Fruit fly (Drosophila melanogaster) whole organism: ENCODE data around the gene CG16749.

Source experiments
- Dll ChIP-seq: fragments of >200 bp; optimal IDR thresholded peaks from 2 replicates; lab custom pipeline; 2017
- EcR ChIP-seq, 2 experiments: fragments of >200 bp; optimal IDR thresholded peaks; 2 replicates each; lab custom pipeline; 2017; ENCODE audit warnings: missing biosample characterization in 2 of 2, missing genetic modification characterization in 2 of 2, missing genetic modification reagents in 2 of 2
- psq ChIP-seq: fragments of >200 bp; optimal IDR thresholded peaks from 2 replicates; lab custom pipeline; 2017

DNA sequence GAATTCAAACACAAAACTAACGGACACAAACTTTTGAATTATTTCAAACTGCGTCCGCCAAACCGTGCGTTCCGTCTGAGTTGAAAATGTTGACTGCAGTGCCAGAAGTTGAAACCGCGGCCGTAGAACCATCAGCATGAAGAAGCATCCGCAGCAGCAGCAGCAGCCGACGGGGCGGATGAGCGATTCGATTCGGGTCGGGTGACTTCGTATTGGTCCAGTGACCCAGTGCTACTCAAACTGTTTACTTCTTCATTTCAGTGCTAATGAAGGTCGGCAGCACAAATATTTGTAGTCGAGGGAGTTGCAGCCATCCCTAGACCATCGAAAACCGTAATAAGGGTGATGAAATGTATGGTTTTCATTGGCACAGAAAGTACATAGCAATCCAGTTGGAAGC lies 3.3 kb downstream of the CG16749 start, which contains the start of gene CG8861:
- no peak for TF ChIP-seq EcR (GFP tag; optimal IDR thresholded peaks at IDR 0.05; lab: Kevin White, UChicago)
- no peak for TF ChIP-seq psq (lab: Kevin White, UChicago)
- no peak for TF ChIP-seq Dll
